Fruit fly (Drosophila melanogaster) whole organism, embryonic: ENCODE results near the gene CG7497.

Source experiments
- Aef1 ChIP-seq: fragments of 200-800 bp; sonication (Bioruptor generic); IDR thresholded peaks from 3 replicates; pipeline ENCODE4 v1.3.6; 2022; ENCODE audit warnings: missing biosample characterization, missing genetic modification characterization
- Antp ChIP-seq: fragments of 200-800 bp; sonication (Bioruptor generic); optimal IDR thresholded peaks from 3 replicates; lab custom pipeline; 2016; ENCODE audit warnings: missing biosample characterization, missing genetic modification characterization
- Bdp1 ChIP-seq: fragments of 200-800 bp; sonication (Bioruptor generic); optimal IDR thresholded peaks from 3 replicates; lab custom pipeline; 2016; ENCODE audit warnings: missing biosample characterization, missing genetic modification characterization
- CG1024 ChIP-seq: fragments of 200-800 bp; sonication (Bioruptor generic); IDR thresholded peaks from 2 replicates; pipeline ENCODE4 v1.3.6; 2022; ENCODE audit warnings: missing biosample characterization, missing genetic modification characterization
- CG11093 ChIP-seq: fragments of 200-800 bp; sonication (Bioruptor generic); IDR thresholded peaks from 3 replicates; pipeline ENCODE4 v1.3.6; 2022; ENCODE audit warnings: missing biosample characterization, missing genetic modification characterization
- CG12769 ChIP-seq: fragments of 200-800 bp; sonication (Bioruptor generic); optimal IDR thresholded peaks from 2 replicates; lab custom pipeline; 2019; ENCODE audit warnings: missing biosample characterization, mild to moderate bottlenecking, missing genetic modification characterization, moderate library complexity
- CG1529 ChIP-seq: fragments of 200-800 bp; sonication (Bioruptor generic); optimal IDR thresholded peaks from 3 replicates; lab custom pipeline; 2018; ENCODE audit warnings: missing biosample characterization, missing genetic modification characterization
- CG15696 ChIP-seq: fragments of 200-800 bp; sonication (Bioruptor generic); optimal IDR thresholded peaks from 2 replicates; lab custom pipeline; 2019; ENCODE audit warnings: missing biosample characterization, mild to moderate bottlenecking, missing genetic modification characterization, moderate library complexity
- CG17361 ChIP-seq: fragments of 200-800 bp; sonication (Bioruptor generic); IDR thresholded peaks from 3 replicates; pipeline ENCODE4 v1.3.6; 2022; ENCODE audit warnings: missing biosample characterization, missing genetic modification characterization
- CG17802 ChIP-seq: fragments of 200-800 bp; sonication (Bioruptor generic); optimal IDR thresholded peaks from 2 replicates; lab custom pipeline; 2018; ENCODE audit warnings: missing biosample characterization, mild to moderate bottlenecking, missing genetic modification characterization, moderate library complexity
- CG17829 ChIP-seq: fragments of 200-800 bp; optimal IDR thresholded peaks from 2 replicates; lab custom pipeline; 2019; ENCODE audit warnings: missing biosample characterization, mild to moderate bottlenecking, missing genetic modification characterization, moderate library complexity
- CG2678 ChIP-seq: fragments of 200-800 bp; sonication (Bioruptor generic); optimal IDR thresholded peaks from 3 replicates; lab custom pipeline; 2019; ENCODE audit warnings: missing biosample characterization, mild to moderate bottlenecking, missing genetic modification characterization, moderate library complexity
- CG3281 ChIP-seq: fragments of 200-800 bp; sonication (Bioruptor generic); optimal IDR thresholded peaks from 3 replicates; lab custom pipeline; 2017; ENCODE audit warnings: missing biosample characterization, mild to moderate bottlenecking, missing genetic modification characterization
- CG34376 ChIP-seq: fragments of 200-800 bp; sonication (Bioruptor generic); optimal IDR thresholded peaks from 2 replicates; lab custom pipeline; 2018; ENCODE audit warnings: missing biosample characterization, mild to moderate bottlenecking, missing genetic modification characterization
- CG6254 ChIP-seq: fragments of 200-800 bp; sonication (Bioruptor generic); optimal IDR thresholded peaks from 3 replicates; lab custom pipeline; 2017; ENCODE audit warnings: mild to moderate bottlenecking, missing biosample characterization, missing genetic modification reagents, missing genetic modification characterization
- CG6654 ChIP-seq: fragments of 200-800 bp; sonication (Bioruptor generic); optimal IDR thresholded peaks from 2 replicates; lab custom pipeline; 2017; ENCODE audit warnings: missing biosample characterization, mild to moderate bottlenecking, missing genetic modification characterization
- CG7839 ChIP-seq: fragments of 200-800 bp; sonication (Bioruptor generic); optimal IDR thresholded peaks from 3 replicates; lab custom pipeline; 2018; ENCODE audit warnings: missing biosample characterization, mild to moderate bottlenecking, missing genetic modification characterization, moderate library complexity
- CG8478 ChIP-seq: fragments of >200 bp; optimal IDR thresholded peaks from 2 replicates; lab custom pipeline; 2018
- CG8944 ChIP-seq: fragments of 200-800 bp; sonication (Bioruptor generic); optimal IDR thresholded peaks from 3 replicates; lab custom pipeline; 2016; ENCODE audit warnings: missing biosample characterization, missing genetic modification characterization
- Chrac-16 ChIP-seq: fragments of 200-800 bp; sonication (Bioruptor generic); optimal IDR thresholded peaks from 3 replicates; lab custom pipeline; 2016; ENCODE audit warnings: missing biosample characterization, missing genetic modification characterization
- Dfd ChIP-seq, 2 experiments: fragments of >200 bp; optimal IDR thresholded peaks; 2 replicates each; lab custom pipeline; 2017; ENCODE audit warnings: missing biosample characterization in 2 of 2, missing genetic modification characterization in 2 of 2
- GATAe ChIP-seq: fragments of 200-800 bp; sonication (Bioruptor generic); conservative IDR thresholded peaks from 2 replicates; pipeline ENCODE4 v1.3.6; 2022; ENCODE audit warnings: missing biosample characterization, missing genetic modification characterization
- H2.0 ChIP-seq: fragments of 200-800 bp; sonication (Bioruptor generic); IDR thresholded peaks from 2 replicates; pipeline ENCODE4 v1.3.6; 2022; ENCODE audit warnings: missing biosample characterization, missing genetic modification characterization
- Lhr ChIP-seq: fragments of 200-800 bp; sonication (Bioruptor generic); optimal IDR thresholded peaks from 3 replicates; lab custom pipeline; 2017; ENCODE audit warnings: mild to moderate bottlenecking, missing biosample characterization, missing genetic modification reagents, missing genetic modification characterization
- MESR4 ChIP-seq: fragments of 200-800 bp; sonication (Bioruptor generic); optimal IDR thresholded peaks from 2 replicates; lab custom pipeline; 2018; ENCODE audit warnings: missing biosample characterization, mild to moderate bottlenecking, missing genetic modification characterization, moderate library complexity
- Med ChIP-seq: fragments of 200-800 bp; sonication (Bioruptor generic); peaks from one replicate; lab custom pipeline; 2016; ENCODE audit warnings: missing biosample characterization, missing genetic modification characterization, mild to moderate bottlenecking, inconsistent platforms, moderate library complexity
- az2 ChIP-seq: fragments of 200-800 bp; sonication (Bioruptor generic); optimal IDR thresholded peaks from 3 replicates; lab custom pipeline; 2016; ENCODE audit warnings: missing biosample characterization, missing genetic modification characterization
- bab2 ChIP-seq: fragments of 200-800 bp; sonication (Bioruptor generic); optimal IDR thresholded peaks from 2 replicates; lab custom pipeline; 2016; ENCODE audit warnings: missing biosample characterization, missing genetic modification characterization
- bsh ChIP-seq, 2 experiments: fragments of 200-800 bp; sonication (Bioruptor generic); optimal IDR thresholded peaks; 2 replicates each; lab custom pipeline; 2017 to 2018; ENCODE audit warnings: mild to moderate bottlenecking in 2 of 2, missing biosample characterization in 2 of 2, missing genetic modification characterization in 2 of 2, moderate library complexity in 1 of 2
- dati ChIP-seq: fragments of 200-800 bp; sonication (Bioruptor generic); IDR thresholded peaks from 2 replicates; pipeline ENCODE4 v1.3.6; 2022; ENCODE audit warnings: missing biosample characterization, missing genetic modification characterization
- dm ChIP-seq: fragments of 200-800 bp; sonication (Bioruptor generic); optimal IDR thresholded peaks from 3 replicates; lab custom pipeline; 2016; ENCODE audit warnings: missing biosample characterization, missing genetic modification characterization
- dpn ChIP-seq, 2 experiments: fragments of 200-800 bp; sonication (Bioruptor generic); optimal IDR thresholded peaks; 3 replicates each; lab custom pipeline; 2016; ENCODE audit warnings: missing biosample characterization in 2 of 2, missing genetic modification characterization in 2 of 2
- ems ChIP-seq: fragments of 200-800 bp; sonication (Bioruptor generic); optimal IDR thresholded peaks from 3 replicates; lab custom pipeline; 2016; ENCODE audit warnings: missing biosample characterization, missing genetic modification characterization
- fd3F ChIP-seq: fragments of 200-800 bp; sonication (Bioruptor generic); optimal IDR thresholded peaks from 2 replicates; lab custom pipeline; 2018; ENCODE audit warnings: missing biosample characterization, mild to moderate bottlenecking, missing genetic modification characterization, moderate library complexity
- gcm ChIP-seq: fragments of 200-800 bp; sonication (Bioruptor generic); optimal IDR thresholded peaks from 2 replicates; lab custom pipeline; 2019; ENCODE audit warnings: missing biosample characterization, mild to moderate bottlenecking, missing genetic modification characterization, moderate library complexity
- gsb ChIP-seq: fragments of 200-800 bp; sonication (Bioruptor generic); IDR thresholded peaks from 2 replicates; pipeline ENCODE4 v1.3.6; 2022; ENCODE audit warnings: missing biosample characterization, missing genetic modification characterization
- insv ChIP-seq, 2 experiments: fragments of 200-800 bp; sonication (Bioruptor generic); optimal IDR thresholded peaks; 3 replicates each; lab custom pipeline; 2016 to 2018; ENCODE audit warnings: missing biosample characterization in 2 of 2, missing genetic modification characterization in 2 of 2
- inv ChIP-seq: fragments of 200-800 bp; sonication (Bioruptor generic); IDR thresholded peaks from 2 replicates; pipeline ENCODE4 v1.3.6; 2022; ENCODE audit warnings: missing biosample characterization, missing genetic modification characterization; ENCODE audit not compliant: partially characterized antibody
- mirr ChIP-seq: fragments of 200-800 bp; sonication (Bioruptor generic); optimal IDR thresholded peaks from 3 replicates; lab custom pipeline; 2018; ENCODE audit warnings: missing biosample characterization, mild to moderate bottlenecking, missing genetic modification characterization
- pros ChIP-seq: fragments of 200-800 bp; sonication (Bioruptor generic); optimal IDR thresholded peaks from 3 replicates; lab custom pipeline; 2019; ENCODE audit warnings: missing biosample characterization, mild to moderate bottlenecking, missing genetic modification characterization, moderate library complexity
- pum ChIP-seq: fragments of 200-800 bp; sonication (Bioruptor generic); optimal IDR thresholded peaks from 2 replicates; lab custom pipeline; 2016; ENCODE audit warnings: missing biosample characterization, missing genetic modification characterization
- pzg ChIP-seq: fragments of 200-800 bp; sonication (Bioruptor generic); optimal IDR thresholded peaks from 3 replicates; lab custom pipeline; 2018; ENCODE audit warnings: missing biosample characterization, mild to moderate bottlenecking, missing genetic modification characterization, moderate library complexity
- sc ChIP-seq, 3 experiments: fragments of >200 bp in 2 of 3; fragments of 200-800 bp in 1 of 3; sonication (Bioruptor generic) in 1 of 3; optimal IDR thresholded peaks; 2 replicates in 2 of 3; 3 replicates in 1 of 3; lab custom pipeline; 2017; ENCODE audit warnings: mild to moderate bottlenecking in 1 of 3, missing biosample characterization in 1 of 3, missing genetic modification characterization in 1 of 3, missing genetic modification reagents in 1 of 3
- schlank ChIP-seq: fragments of 200-800 bp; sonication (Bioruptor generic); optimal IDR thresholded peaks from 2 replicates; lab custom pipeline; 2018; ENCODE audit warnings: missing biosample characterization, mild to moderate bottlenecking, missing genetic modification characterization
- slbo ChIP-seq: fragments of 200-800 bp; sonication (Bioruptor generic); IDR thresholded peaks from 2 replicates; pipeline ENCODE4 v1.3.6; 2022; ENCODE audit warnings: missing biosample characterization, missing genetic modification characterization
- tgo ChIP-seq: fragments of 200-800 bp; sonication (Bioruptor generic); IDR thresholded peaks from 3 replicates; pipeline ENCODE4 v1.3.6; 2022; ENCODE audit warnings: missing biosample characterization, missing genetic modification characterization
- trem ChIP-seq: fragments of 200-800 bp; optimal IDR thresholded peaks from 3 replicates; lab custom pipeline; 2019; ENCODE audit warnings: missing biosample characterization, mild to moderate bottlenecking, missing genetic modification characterization, moderate library complexity
- wdn ChIP-seq: fragments of 200-800 bp; sonication (Bioruptor generic); IDR thresholded peaks from 2 replicates; pipeline ENCODE4 v1.3.6; 2022; ENCODE audit warnings: missing biosample characterization, missing genetic modification characterization

Gene CG7497

DNA sequence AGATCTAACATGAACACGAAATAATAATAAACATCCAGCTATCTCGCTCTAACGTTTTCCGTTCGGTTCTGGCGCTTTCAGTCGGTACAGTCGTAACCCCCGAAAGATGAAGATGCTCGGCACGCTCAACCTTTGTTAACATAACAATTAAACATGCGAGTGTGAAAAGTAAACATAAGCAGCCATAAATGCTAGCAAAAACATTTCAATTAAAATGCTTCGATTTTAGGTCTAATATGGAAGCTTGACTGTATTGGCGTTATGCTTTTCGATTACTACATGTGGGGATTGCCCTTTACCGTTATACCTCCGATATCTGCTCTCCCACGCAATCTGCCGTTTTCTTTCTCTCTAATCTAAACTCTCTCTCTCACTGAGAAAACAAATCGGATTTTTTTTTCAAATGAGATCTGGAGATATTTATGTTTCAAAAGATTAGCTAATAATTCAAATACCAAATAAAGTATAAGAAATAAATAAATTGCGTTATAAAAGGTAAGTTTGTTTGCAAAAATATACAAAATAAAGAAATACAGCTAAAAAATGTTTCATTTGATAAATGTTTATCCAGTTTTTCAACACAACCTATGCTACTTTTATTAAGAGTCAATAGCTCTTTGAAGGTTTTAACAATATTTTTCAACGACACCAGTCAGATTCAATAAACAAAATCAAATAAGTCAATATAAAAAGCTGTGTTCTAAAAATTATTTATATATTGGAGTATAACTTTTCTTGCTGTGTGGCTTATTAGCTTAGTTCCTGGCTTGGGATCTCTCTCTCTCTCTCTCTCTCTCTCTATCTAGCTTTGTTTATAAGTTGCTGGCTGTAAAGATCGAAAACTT lies 25.4 kb downstream of the CG7497 start (continued):
- TF ChIP-seq CG6654 (GFP tag; lab: Kevin White, UChicago) (peak; percentile 42), CG12769 (tag; lab: Kevin White, UChicago) (peak; percentile 97), CG17361 (GFP tag; lab: Robert Waterston, UW) (peak; percentile 72), CG1024 (GFP tag; lab: Robert Waterston, UW) (peak; percentile 79), bsh (GFP tag; optimal IDR thresholded peaks at IDR 0.05; lab: Kevin White, UChicago) (peak in 1 of 2 experiments; percentile 91), CG17802 (peak; percentile 65), CG8944 (peak; percentile 92), pros (GFP tag; lab: Kevin White, UChicago) (no peak), CG15696 (tag; lab: Kevin White, UChicago) (peak; percentile 50), Lhr (peak; percentile 45), tgo (peak; percentile 91), mirr (GFP tag; lab: Kevin White, UChicago) (peak; percentile 82), dpn (GFP tag; optimal IDR thresholded peaks at IDR 0.05; lab: Kevin White, UChicago) (peak; percentile 93 to 94), MESR4 (GFP tag; lab: Kevin White, UChicago) (peak; percentile 27), bab2 (peak; percentile 92), gcm (GFP tag; lab: Kevin White, UChicago) (peak; percentile 60), dm (GFP tag; lab: Kevin White, UChicago) (peak; percentile 81), Med (GFP tag; lab: Kevin White, UChicago) (peak; percentile 99), H2.0 (GFP tag; lab: Robert Waterston, UW) (peak; percentile 89), sc (optimal IDR thresholded peaks at IDR 0.05; lab: Kevin White, UChicago) (no peak), sc (GFP tag; optimal IDR thresholded peaks at IDR 0.05; lab: Kevin White, UChicago) (peak; percentile 59), CG3281 (peak; percentile 89), CG8478 (lab: Kevin White, UChicago) (no peak), Dfd (GFP tag; optimal IDR thresholded peaks at IDR 0.05; lab: Kevin White, UChicago) (no peak), trem (tag; lab: Kevin White, UChicago) (peak; percentile 54), az2 (GFP tag; lab: Kevin White, UChicago) (peak; percentile 82), wdn (GFP tag; lab: Robert Waterston, UW) (peak; percentile 90), CG1529 (GFP tag; lab: Kevin White, UChicago) (peak; percentile 73), GATAe (peak; percentile 82), Antp (GFP tag; lab: Kevin White, UChicago) (peak; percentile 95), Chrac-16 (GFP tag; lab: Kevin White, UChicago) (peak; percentile 78), ems (GFP tag; lab: Kevin White, UChicago) (peak; percentile 89), CG2678 (tag; lab: Kevin White, UChicago) (peak; percentile 88), fd3F (GFP tag; lab: Kevin White, UChicago) (peak; percentile 82), CG7839 (tag; lab: Kevin White, UChicago) (peak; percentile 89), CG17829 (tag; lab: Kevin White, UChicago) (peak; percentile 76), schlank (tag; lab: Kevin White, UChicago) (peak; percentile 92), CG34376 (peak; percentile 79), gsb (GFP tag; lab: Robert Waterston, UW) (peak; percentile 89), dati (GFP tag; lab: Robert Waterston, UW) (peak; percentile 76), pum (GFP tag; lab: Kevin White, UChicago) (peak; percentile 85), pzg (peak; percentile 27), slbo (GFP tag; lab: Robert Waterston, UW) (peak; percentile 98), Aef1 (GFP tag; lab: Robert Waterston, UW) (peak; percentile 92), CG11093 (peak; percentile 82), Bdp1 (GFP tag; lab: Kevin White, UChicago) (peak; percentile 85), insv (GFP tag; optimal IDR thresholded peaks at IDR 0.05; lab: Kevin White, UChicago) (peak in 1 of 2 experiments; percentile 4), inv (GFP tag; lab: Robert Waterston, UW) (no peak), CG6254 (GFP tag; lab: Kevin White, UChicago) (peak; percentile 75)
